Worm (Caenorhabditis elegans) whole organism, L4 larva: ENCODE data around the gene K10D6.4.

ENCODE experiments used
- Y5F2A.4 ChIP-seq: fragments of 200-800 bp; sonication (Bioruptor generic); optimal IDR thresholded peaks from 2 replicates; lab custom pipeline; 2018; ENCODE audit warnings: mild to moderate bottlenecking, missing genetic modification characterization, missing compliant biosample characterization
- mes-2 ChIP-seq: sonication (generic microtip); optimal IDR thresholded peaks from 2 replicates; lab custom pipeline; 2016; ENCODE audit warnings: missing genotype, mild to moderate bottlenecking, missing genetic modification characterization, missing compliant biosample characterization; ENCODE audit not compliant: poor library complexity, severe bottlenecking
- nhr-6 ChIP-seq: fragments of 150-350 bp; optimal IDR thresholded peaks from 2 replicates; lab custom pipeline; 2014; ENCODE audit warnings: missing biosample characterization, missing genetic modification characterization

DNA sequence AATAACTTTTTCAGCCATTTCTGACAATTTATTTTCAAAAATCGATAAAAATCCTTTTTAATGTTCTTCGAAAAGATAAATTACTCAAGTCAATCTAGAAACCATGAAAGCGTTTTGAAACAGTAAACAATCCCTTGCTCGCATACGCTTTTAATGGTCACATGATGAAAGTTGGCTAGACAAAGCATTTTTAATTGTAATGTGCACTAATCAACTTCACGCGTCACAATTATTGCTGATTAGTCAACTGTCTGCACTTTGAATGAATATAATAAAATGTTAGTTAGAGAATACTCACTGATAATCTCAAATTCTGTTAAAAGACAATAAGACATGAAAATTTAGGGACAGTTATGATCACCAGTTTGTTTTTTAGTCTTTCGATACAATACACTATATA, 45.1 kb upstream of the K10D6.4 start:
- TF ChIP-seq nhr-6 (tag; lab: Kevin White, UChicago), result no peak
- no peak for TF ChIP-seq mes-2 (tag; lab: Kevin White, UChicago)
- no peak for TF ChIP-seq Y5F2A.4 (GFP tag; lab: Kevin White, UChicago)
